Fruit fly (Drosophila melanogaster) whole organism, wandering third instar larva: ENCODE measurements around the gene CG34299.
A peak's percentile ranks its signal among the peaks of the same experiment; 100 is the strongest.

ENCODE experiments used
- Abd-B ChIP-seq: fragments of >200 bp; optimal IDR thresholded peaks from 2 replicates; lab custom pipeline; 2017; ENCODE audit warnings: missing biosample characterization, missing genetic modification characterization
- CG9705 ChIP-seq: fragments of 200-800 bp; sonication (Bioruptor generic); optimal IDR thresholded peaks from 2 replicates; lab custom pipeline; 2018; ENCODE audit warnings: missing biosample characterization, mild to moderate bottlenecking, missing genetic modification characterization
- CrebA ChIP-seq: fragments of 200-800 bp; sonication (Bioruptor generic); optimal IDR thresholded peaks from 2 replicates; lab custom pipeline; 2016; ENCODE audit warnings: missing biosample characterization, mild to moderate bottlenecking, missing genetic modification characterization, borderline replicate concordance
- Dfd ChIP-seq: fragments of >200 bp; optimal IDR thresholded peaks from 2 replicates; lab custom pipeline; 2017; ENCODE audit warnings: missing biosample characterization, missing genetic modification characterization
- Dif ChIP-seq: fragments of 200-275, 200-300 bp; sonication (Bioruptor generic); optimal IDR thresholded peaks from 2 replicates; lab custom pipeline; 2018; ENCODE audit warnings: missing biosample characterization, missing genetic modification characterization; ENCODE audit not compliant: partially characterized antibody
- GATAd ChIP-seq: sonication (Bioruptor generic); optimal IDR thresholded peaks from 2 replicates; lab custom pipeline; 2016; ENCODE audit warnings: missing biosample characterization, missing genetic modification characterization
- HLH106 ChIP-seq: fragments of 200-800 bp; optimal IDR thresholded peaks from 3 replicates; lab custom pipeline; 2019; ENCODE audit warnings: missing biosample characterization, mild to moderate bottlenecking, missing genetic modification characterization, moderate library complexity
- Hnf4 ChIP-seq: fragments of 200-800 bp; sonication (Bioruptor generic); optimal IDR thresholded peaks from 2 replicates; lab custom pipeline; 2016; ENCODE audit warnings: missing biosample characterization, mild to moderate bottlenecking, missing genetic modification characterization
- Hr78 ChIP-seq: fragments of >200 bp; optimal IDR thresholded peaks from 2 replicates; lab custom pipeline; 2017; ENCODE audit warnings: missing biosample characterization, missing genetic modification characterization
- Hr83 ChIP-seq: fragments of 200-300 bp; sonication (Bioruptor generic); optimal IDR thresholded peaks from 2 replicates; lab custom pipeline; 2016; ENCODE audit warnings: missing biosample characterization, mild to moderate bottlenecking, missing genetic modification characterization, moderate library complexity; ENCODE audit not compliant: poor library complexity, severe bottlenecking
- Jra ChIP-seq: sonication (Bioruptor generic); optimal IDR thresholded peaks from 2 replicates; lab custom pipeline; 2016; ENCODE audit warnings: missing biosample characterization, missing genetic modification characterization
- Mio ChIP-seq: sonication (Bioruptor generic); optimal IDR thresholded peaks from 2 replicates; lab custom pipeline; 2016; ENCODE audit warnings: missing biosample characterization, missing genetic modification characterization
- Myc ChIP-seq: fragments of >200 bp; optimal IDR thresholded peaks from 2 replicates; lab custom pipeline; 2017
- N ChIP-seq: fragments of >200 bp; optimal IDR thresholded peaks from 2 replicates; lab custom pipeline; 2018; ENCODE audit warnings: missing biosample characterization, missing external identifiers, missing genetic modification characterization
- OdsH ChIP-seq: fragments of 200-800 bp; sonication (Bioruptor generic); optimal IDR thresholded peaks from 2 replicates; lab custom pipeline; 2016; ENCODE audit warnings: missing biosample characterization, mild to moderate bottlenecking, missing genetic modification characterization
- Rel ChIP-seq, 2 experiments: fragments of 200-800 bp; sonication (Bioruptor generic) in 1 of 2; optimal IDR thresholded peaks; 2 replicates in 1 of 2; 3 replicates in 1 of 2; lab custom pipeline; 2016 to 2019; ENCODE audit warnings: mild to moderate bottlenecking in 2 of 2, missing biosample characterization in 2 of 2, missing genetic modification characterization in 2 of 2, moderate library complexity in 1 of 2
- Sp1 ChIP-seq: fragments of 200-800 bp; sonication (Bioruptor generic); optimal IDR thresholded peaks from 3 replicates; lab custom pipeline; 2019; ENCODE audit warnings: missing biosample characterization, mild to moderate bottlenecking, missing genetic modification characterization, moderate library complexity
- Vsx2 ChIP-seq: fragments of 200-300, 225-300 bp; sonication (Bioruptor generic); optimal IDR thresholded peaks from 2 replicates; lab custom pipeline; 2018; ENCODE audit warnings: missing biosample characterization, missing genetic modification characterization; ENCODE audit not compliant: partially characterized antibody
- br ChIP-seq: fragments of 200-800 bp; sonication (Bioruptor generic); optimal IDR thresholded peaks from 2 replicates; lab custom pipeline; 2016; ENCODE audit warnings: missing biosample characterization, missing genetic modification characterization
- brk ChIP-seq: fragments of 200-800 bp; sonication (Bioruptor generic); optimal IDR thresholded peaks from 2 replicates; lab custom pipeline; 2016; ENCODE audit warnings: missing biosample characterization, mild to moderate bottlenecking, missing genetic modification characterization
- dl ChIP-seq, 2 experiments: fragments of 175-275, 200-275 bp in 1 of 2; fragments of 200-275 bp in 1 of 2; sonication (Bioruptor generic); optimal IDR thresholded peaks; lab custom pipeline; 2018; ENCODE audit warnings: mild to moderate bottlenecking in 2 of 2, missing biosample characterization in 2 of 2, missing genetic modification characterization in 2 of 2, moderate library complexity in 2 of 2; ENCODE audit not compliant: partially characterized antibody in 2 of 2, insufficient read depth in 1 of 2
- dmrt93B ChIP-seq: fragments of 200-800 bp; sonication (Bioruptor generic); optimal IDR thresholded peaks from 2 replicates; lab custom pipeline; 2018; ENCODE audit warnings: missing biosample characterization, mild to moderate bottlenecking, missing genetic modification characterization
- dsf ChIP-seq: sonication (Bioruptor generic); optimal IDR thresholded peaks from 2 replicates; lab custom pipeline; 2016; ENCODE audit warnings: missing biosample characterization, missing genetic modification characterization, borderline replicate concordance
- ey ChIP-seq: fragments of 200-800 bp; sonication (Bioruptor generic); optimal IDR thresholded peaks from 2 replicates; lab custom pipeline; 2016; ENCODE audit warnings: missing biosample characterization, missing genetic modification characterization
- fru ChIP-seq: fragments of 200-800 bp; sonication (Bioruptor generic); optimal IDR thresholded peaks from 3 replicates; lab custom pipeline; 2016; ENCODE audit warnings: missing biosample characterization, mild to moderate bottlenecking, missing genetic modification characterization
- h ChIP-seq: fragments of 200-800 bp; sonication (Bioruptor generic); optimal IDR thresholded peaks from 3 replicates; lab custom pipeline; 2016; ENCODE audit warnings: missing biosample characterization, mild to moderate bottlenecking, missing genetic modification characterization
- jim ChIP-seq: fragments of 175-275, 200-325 bp; sonication (Bioruptor generic); optimal IDR thresholded peaks from 2 replicates; lab custom pipeline; 2016; ENCODE audit warnings: missing biosample characterization, mild to moderate bottlenecking, missing genetic modification characterization
- lola ChIP-seq: fragments of >200 bp; optimal IDR thresholded peaks from 2 replicates; lab custom pipeline; 2017; ENCODE audit warnings: missing biosample characterization, missing genetic modification characterization
- pan ChIP-seq: fragments of >200 bp; optimal IDR thresholded peaks from 2 replicates; lab custom pipeline; 2017
- psq ChIP-seq: fragments of 200-800 bp; sonication (Bioruptor generic); optimal IDR thresholded peaks from 3 replicates; lab custom pipeline; 2017; ENCODE audit warnings: missing biosample characterization, mild to moderate bottlenecking, missing genetic modification characterization, moderate library complexity
- rgr ChIP-seq: fragments of 200-800 bp; sonication (Bioruptor generic); optimal IDR thresholded peaks from 3 replicates; lab custom pipeline; 2016; ENCODE audit warnings: missing biosample characterization, mild to moderate bottlenecking, missing genetic modification characterization
- sage ChIP-seq: fragments of 200-800 bp; sonication (Bioruptor generic); optimal IDR thresholded peaks from 2 replicates; lab custom pipeline; 2016; ENCODE audit warnings: missing biosample characterization, mild to moderate bottlenecking, missing genetic modification characterization
- sv ChIP-seq: fragments of 200-800 bp; sonication (Bioruptor generic); optimal IDR thresholded peaks from 3 replicates; lab custom pipeline; 2016; ENCODE audit warnings: missing biosample characterization, missing genetic modification characterization
- tai ChIP-seq: sonication (Bioruptor generic); optimal IDR thresholded peaks from 2 replicates; lab custom pipeline; 2016; ENCODE audit warnings: missing biosample characterization, missing genetic modification characterization
- usp ChIP-seq: fragments of >200 bp; optimal IDR thresholded peaks from 2 replicates; lab custom pipeline; 2017; ENCODE audit warnings: missing biosample characterization, missing genetic modification characterization
- woc ChIP-seq: sonication (Bioruptor generic); optimal IDR thresholded peaks from 2 replicates; lab custom pipeline; 2016; ENCODE audit warnings: missing biosample characterization, mild to moderate bottlenecking, missing genetic modification characterization

The CG34299 gene

DNA sequence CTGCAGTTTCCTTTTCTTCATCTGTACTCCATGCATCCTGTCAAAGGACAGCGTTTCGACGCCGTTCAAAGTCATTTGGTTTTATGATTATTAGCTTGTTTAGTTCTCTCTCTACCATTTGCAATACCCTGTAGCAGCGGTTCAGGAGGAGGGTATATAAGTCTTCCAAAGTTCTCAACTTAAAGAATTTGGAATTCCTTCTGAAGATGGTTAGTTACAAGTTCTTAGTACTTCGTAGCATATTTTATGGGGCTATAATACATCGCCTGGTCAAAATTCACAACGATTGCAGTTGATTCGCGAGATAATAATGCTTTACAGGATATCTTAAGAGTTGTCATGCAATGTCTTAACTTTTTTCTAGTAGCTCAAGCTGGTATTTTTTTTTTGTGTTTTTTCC lies 37.0 kb downstream of the CG34299 start:
- TF ChIP-seq brk (GFP tag; lab: Kevin White, UChicago), result no peak
- no peak for TF ChIP-seq Mio (GFP tag; lab: Kevin White, UChicago)
- no peak for TF ChIP-seq jim (GFP tag; lab: Kevin White, UChicago)
- peak; percentile 15 for TF ChIP-seq woc (GFP tag; lab: Kevin White, UChicago)
- no peak for TF ChIP-seq Dif (GFP tag; lab: Kevin White, UChicago)
- TF ChIP-seq Myc (lab: Kevin White, UChicago), result no peak
- TF ChIP-seq ey (GFP tag; lab: Kevin White, UChicago), result peak; percentile 2
- TF ChIP-seq Rel (GFP tag; optimal IDR thresholded peaks at IDR 0.05; lab: Kevin White, UChicago), result no peak
- no peak for TF ChIP-seq Rel (tag; optimal IDR thresholded peaks at IDR 0.05; lab: Kevin White, UChicago)

DNA sequence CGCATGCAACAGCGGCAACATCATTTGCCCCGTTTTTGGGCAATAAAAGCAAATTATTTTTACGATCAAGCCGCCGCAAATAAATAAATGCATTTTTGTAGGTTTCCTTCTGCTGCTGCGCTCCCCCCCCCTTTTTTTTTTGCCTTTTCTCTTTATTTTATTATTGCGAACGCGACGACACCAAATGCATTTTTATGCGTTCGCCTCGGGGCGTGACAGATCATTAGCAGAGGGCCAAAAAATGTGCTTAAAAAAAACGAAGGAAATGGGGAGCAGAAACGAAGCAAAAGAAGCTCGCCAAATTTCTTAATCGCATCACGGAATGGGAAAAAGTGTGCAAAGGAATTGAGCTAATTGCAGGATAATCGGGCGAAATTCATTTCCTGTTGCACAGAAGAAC lies 38.0 kb downstream of the CG34299 start:
- TF ChIP-seq psq (peak; percentile 66), br (GFP tag; lab: Kevin White, UChicago) (no peak), tai (GFP tag; lab: Kevin White, UChicago) (no peak)

DNA sequence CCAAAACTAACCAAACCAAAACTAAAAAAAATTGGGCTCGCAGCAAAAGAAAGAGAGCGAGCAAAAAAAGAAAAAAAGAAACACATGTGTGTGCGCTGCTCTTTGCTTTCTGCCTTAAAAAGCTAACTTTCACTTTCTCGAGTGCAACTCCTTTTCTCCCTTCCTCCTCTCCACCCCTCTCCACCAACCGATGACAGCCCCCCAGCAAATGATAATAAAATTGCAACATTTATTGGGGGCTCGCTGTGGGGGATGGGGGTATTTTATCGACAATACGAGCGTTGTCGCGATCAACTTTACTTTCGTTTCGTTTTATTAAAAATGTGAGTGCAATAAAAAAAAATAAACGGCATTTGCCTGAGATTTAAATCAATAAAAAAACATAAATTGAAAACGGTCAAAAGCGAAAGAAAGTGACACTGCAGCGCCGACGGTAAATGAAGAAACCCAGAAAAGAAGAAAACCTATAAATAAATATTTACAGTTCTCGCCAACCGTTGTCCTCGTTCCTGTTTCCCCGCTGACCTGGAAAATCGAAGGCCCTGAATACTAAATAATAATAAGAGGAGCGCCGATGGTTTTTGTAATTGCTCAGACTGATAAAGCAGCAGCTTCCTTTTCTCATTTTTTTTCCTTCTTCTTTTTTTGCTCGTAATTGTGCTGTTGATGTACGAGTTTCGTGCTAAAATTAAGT lies 39.1 kb downstream of the CG34299 start:
- no peak for TF ChIP-seq Jra (GFP tag; lab: Kevin White, UChicago)
- TF ChIP-seq Hr78 (GFP tag; lab: Kevin White, UChicago), result no peak
- TF ChIP-seq ey (GFP tag; lab: Kevin White, UChicago), result no peak

DNA sequence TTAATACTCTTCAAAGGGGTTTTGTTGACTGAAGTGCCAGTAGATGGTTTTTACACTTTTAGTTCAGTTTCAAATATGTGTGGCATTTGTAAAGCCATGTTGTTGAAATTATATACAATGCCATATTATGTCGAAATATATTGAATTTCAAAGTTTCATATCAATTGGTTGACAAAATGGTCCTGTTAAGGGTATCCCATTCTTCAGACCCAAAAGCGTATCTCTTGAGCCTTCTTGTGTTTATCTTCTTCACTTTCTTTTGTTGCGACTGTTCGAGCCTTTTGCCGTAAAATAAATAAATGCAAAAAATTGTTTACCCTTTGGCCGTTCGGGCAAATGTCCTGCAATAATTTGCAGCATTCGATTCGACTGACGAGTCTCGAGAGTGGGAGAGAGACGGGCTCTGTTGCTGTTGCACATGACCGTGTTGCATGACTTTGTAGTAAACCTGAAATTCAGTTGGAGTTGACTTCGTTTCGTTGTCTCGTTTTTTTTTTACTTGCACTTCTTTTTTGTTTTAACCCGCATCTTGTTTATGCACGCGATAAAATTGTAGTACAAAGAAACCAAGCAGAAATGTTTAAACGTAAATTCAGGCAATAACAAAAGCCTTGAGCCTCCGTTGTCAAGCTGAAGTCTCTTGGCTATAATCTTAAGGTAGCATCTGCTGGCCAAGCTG lies 39.8 kb downstream of the CG34299 start:
- no peak for TF ChIP-seq brk (GFP tag; lab: Kevin White, UChicago)
- no peak for TF ChIP-seq ey (GFP tag; lab: Kevin White, UChicago)
- TF ChIP-seq h (GFP tag; lab: Kevin White, UChicago), result peak; percentile 17
- no peak for TF ChIP-seq fru (GFP tag; lab: Kevin White, UChicago)
- TF ChIP-seq br (GFP tag; lab: Kevin White, UChicago), result no peak
- TF ChIP-seq sage (GFP tag; lab: Kevin White, UChicago), result no peak
- TF ChIP-seq psq, result peak; percentile 26
- no peak for TF ChIP-seq sv (GFP tag; lab: Kevin White, UChicago)

DNA sequence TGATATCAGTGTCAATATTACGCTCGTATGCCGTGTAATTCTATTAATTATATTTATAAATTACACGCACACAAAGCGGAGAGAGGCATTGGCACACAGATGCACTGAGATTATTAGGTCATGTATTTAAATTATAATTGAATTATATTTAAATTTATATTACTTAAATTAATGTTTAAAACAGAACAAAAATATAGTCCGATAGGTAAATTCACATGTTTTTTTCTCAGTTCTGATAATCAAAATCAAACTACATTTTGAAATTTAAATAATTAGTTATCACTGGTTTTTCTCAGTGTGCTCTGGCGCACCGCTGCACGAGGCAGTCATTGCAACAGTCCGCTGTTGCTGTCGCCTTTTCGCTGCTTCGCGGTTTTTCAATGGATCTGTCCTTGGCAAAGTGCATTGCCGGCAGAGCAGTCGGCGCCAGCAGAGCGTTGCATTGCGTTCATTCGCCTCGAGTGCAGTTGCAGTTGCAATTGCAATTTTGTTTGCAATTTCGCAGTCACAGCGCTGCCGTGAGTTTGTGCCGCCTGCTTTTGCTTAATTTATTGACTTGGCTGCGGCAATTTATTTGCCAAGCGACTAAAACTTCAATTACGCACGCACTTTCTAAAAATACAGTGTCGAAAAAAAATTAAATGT lies 44.2 kb downstream of the CG34299 start:
- no peak for TF ChIP-seq dsf (GFP tag; lab: Kevin White, UChicago)
- no peak for TF ChIP-seq Myc (lab: Kevin White, UChicago)
- no peak for TF ChIP-seq GATAd (GFP tag; lab: Kevin White, UChicago)
- no peak for TF ChIP-seq Abd-B
- TF ChIP-seq lola (GFP tag; lab: Kevin White, UChicago), result no peak
- TF ChIP-seq usp (GFP tag; lab: Kevin White, UChicago), result no peak
- TF ChIP-seq dmrt93B, result peak; percentile 30
- no peak for TF ChIP-seq Jra (GFP tag; lab: Kevin White, UChicago)
- no peak for TF ChIP-seq Vsx2 (GFP tag; lab: Kevin White, UChicago)
- no peak for TF ChIP-seq Hnf4 (GFP tag; lab: Kevin White, UChicago)
- TF ChIP-seq dl (GFP tag; optimal IDR thresholded peaks at IDR 0.05; lab: Kevin White, UChicago; ENCODE audit: insufficient read depth in 1 of 2, partially characterized antibody in 2 of 2), result no peak
- no peak for TF ChIP-seq Hr83 (GFP tag; lab: Kevin White, UChicago)
- no peak for TF ChIP-seq CrebA (GFP tag; lab: Kevin White, UChicago)
- peak; percentile 15 for TF ChIP-seq Dfd (GFP tag; lab: Kevin White, UChicago)
- TF ChIP-seq HLH106 (tag; lab: Kevin White, UChicago), result peak; percentile 0
- peak; percentile 56 for TF ChIP-seq fru (GFP tag; lab: Kevin White, UChicago)
- TF ChIP-seq sv (GFP tag; lab: Kevin White, UChicago), result no peak
- no peak for TF ChIP-seq woc (GFP tag; lab: Kevin White, UChicago)
- TF ChIP-seq CG9705 (GFP tag; lab: Kevin White, UChicago), result no peak
- peak; percentile 35 for TF ChIP-seq rgr (GFP tag; lab: Kevin White, UChicago)
- TF ChIP-seq OdsH (GFP tag; lab: Kevin White, UChicago), result peak; percentile 19
- TF ChIP-seq ey (GFP tag; lab: Kevin White, UChicago), result no peak
- no peak for TF ChIP-seq Hr78 (GFP tag; lab: Kevin White, UChicago)
- no peak for TF ChIP-seq tai (GFP tag; lab: Kevin White, UChicago)
- TF ChIP-seq psq, result peak; percentile 38
- no peak for TF ChIP-seq N
- TF ChIP-seq pan (lab: Kevin White, UChicago), result no peak
- peak; percentile 14 for TF ChIP-seq brk (GFP tag; lab: Kevin White, UChicago)
- TF ChIP-seq Sp1 (GFP tag; lab: Kevin White, UChicago), result peak; percentile 24
- no peak for TF ChIP-seq Rel (GFP tag; optimal IDR thresholded peaks at IDR 0.05; lab: Kevin White, UChicago)
- TF ChIP-seq Rel (tag; optimal IDR thresholded peaks at IDR 0.05; lab: Kevin White, UChicago), result no peak
- no peak for TF ChIP-seq sage (GFP tag; lab: Kevin White, UChicago)
